Worm (Caenorhabditis elegans) whole organism, midembryonic: Measurements from ENCODE around the gene acox-1.5.
A peak's percentile ranks its signal among the peaks of the same experiment; 100 is the strongest.

Experiments used
- T22C8.4 ChIP-seq: fragments of 200-800 bp; sonication (Bioruptor generic); IDR thresholded peaks from 2 replicates; pipeline ENCODE4 v1.3.6; 2022; ENCODE audit warnings: missing genetic modification characterization, missing compliant biosample characterization
- cog-1 ChIP-seq: sonication (generic microtip); optimal IDR thresholded peaks from 2 replicates; lab custom pipeline; 2016; ENCODE audit warnings: missing genetic modification characterization, missing compliant biosample characterization
- flt-1 ChIP-seq: fragments of 200-800 bp; sonication (Bioruptor generic); IDR thresholded peaks from 2 replicates; pipeline ENCODE4 v1.3.6; 2022; ENCODE audit warnings: missing genetic modification characterization, missing compliant biosample characterization
- klf-2 ChIP-seq: fragments of 200-800 bp; sonication (Bioruptor generic); conservative IDR thresholded peaks from 2 replicates; pipeline ENCODE4 v1.3.6; 2022; ENCODE audit warnings: missing genetic modification reagents, missing genetic modification characterization, missing compliant biosample characterization
- med-1 ChIP-seq: sonication (generic microtip); optimal IDR thresholded peaks from 2 replicates; lab custom pipeline; 2017; ENCODE audit warnings: missing genetic modification characterization, mild to moderate bottlenecking, missing compliant biosample characterization, antibody characterized with exemption, missing genetic modification reagents; ENCODE audit not compliant: insufficient read depth
- ref-1 ChIP-seq: fragments of 200-800 bp; sonication (Bioruptor generic); conservative IDR thresholded peaks from 2 replicates; pipeline ENCODE4 v1.3.6; 2022; ENCODE audit warnings: missing genetic modification reagents, missing genetic modification characterization, missing compliant biosample characterization
- tab-1 ChIP-seq: fragments of 200-800 bp; sonication (Bioruptor generic); IDR thresholded peaks from 2 replicates; pipeline ENCODE4 v1.3.6; 2022; ENCODE audit warnings: missing genetic modification characterization, missing compliant biosample characterization
- ztf-23 ChIP-seq: fragments of 200-800 bp; sonication (Bioruptor generic); IDR thresholded peaks from 2 replicates; pipeline ENCODE4 v1.3.6; 2022; ENCODE audit warnings: missing genetic modification reagents, missing genetic modification characterization, missing compliant biosample characterization
- ztf-29 ChIP-seq: fragments of 200-800 bp; sonication (Bioruptor generic); IDR thresholded peaks from 2 replicates; pipeline ENCODE4 v1.3.6; 2022; ENCODE audit warnings: missing genetic modification reagents, missing genetic modification characterization, missing compliant biosample characterization

acox-1.5 gene

DNA sequence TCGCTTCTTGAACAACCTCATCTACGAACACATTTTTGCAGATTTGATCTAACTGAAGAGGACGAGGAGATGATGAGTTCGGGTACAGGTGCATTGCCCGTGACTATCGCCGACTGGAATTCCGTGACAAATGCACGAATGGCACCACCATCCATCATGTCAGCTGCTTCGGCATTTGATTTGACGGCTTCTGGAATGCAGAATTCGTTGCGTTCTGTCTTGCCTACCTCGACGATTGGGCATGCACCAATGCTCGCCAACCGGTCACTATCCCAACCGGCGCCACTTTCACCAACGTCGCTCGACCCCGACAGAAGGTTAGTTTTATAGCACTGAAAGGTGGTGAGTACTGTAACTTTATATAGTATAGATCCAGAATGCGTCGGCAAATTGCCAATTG is 31.5 kb upstream of the acox-1.5 start:
- TF ChIP-seq med-1 (GFP tag; lab: Kevin White, UChicago) (no peak), T22C8.4 (GFP tag; lab: Robert Waterston, UW) (no peak)

DNA sequence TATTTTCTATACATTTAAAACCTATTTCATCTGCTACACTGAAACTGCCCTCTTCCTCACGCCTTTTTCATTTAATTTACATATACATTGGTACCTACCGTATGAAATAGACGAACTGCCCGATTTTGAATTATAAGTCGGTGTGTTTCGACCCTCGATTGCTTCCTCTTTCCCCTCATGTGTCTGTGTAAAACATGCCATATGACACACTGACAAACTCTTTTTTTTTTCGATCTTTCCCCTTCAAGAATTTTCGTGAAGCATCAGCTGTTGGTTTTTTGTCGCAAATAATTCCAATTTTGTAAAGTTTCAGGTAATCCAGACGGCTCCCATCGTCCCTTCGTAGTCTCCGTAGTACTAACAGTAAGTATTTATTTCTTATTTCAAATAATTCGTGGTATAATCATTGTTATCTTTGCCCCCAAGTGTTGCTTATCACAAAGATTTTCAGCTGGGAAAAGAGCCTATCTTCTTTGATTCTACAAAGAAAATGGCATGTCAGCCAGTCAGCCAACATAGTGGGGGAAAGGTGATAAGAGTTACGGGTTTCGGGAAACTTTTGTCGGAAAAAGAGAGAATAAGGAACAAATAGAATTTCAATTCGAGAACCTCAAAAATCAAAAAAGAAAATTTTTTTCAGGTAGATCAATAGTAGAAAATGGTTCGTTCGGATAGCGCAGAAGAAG is 30.0 kb upstream of the acox-1.5 start:
- TF ChIP-seq ztf-29 (GFP tag; lab: Robert Waterston, UW) (no peak), tab-1 (no peak), klf-2 (GFP tag; lab: Robert Waterston, UW) (no peak), T22C8.4 (GFP tag; lab: Robert Waterston, UW) (no peak), med-1 (GFP tag; lab: Kevin White, UChicago) (no peak), flt-1 (GFP tag; lab: Robert Waterston, UW) (no peak), ztf-23 (GFP tag; lab: Robert Waterston, UW) (no peak), cog-1 (tag; lab: Kevin White, UChicago) (no peak), ref-1 (GFP tag; lab: Robert Waterston, UW) (no peak)

DNA sequence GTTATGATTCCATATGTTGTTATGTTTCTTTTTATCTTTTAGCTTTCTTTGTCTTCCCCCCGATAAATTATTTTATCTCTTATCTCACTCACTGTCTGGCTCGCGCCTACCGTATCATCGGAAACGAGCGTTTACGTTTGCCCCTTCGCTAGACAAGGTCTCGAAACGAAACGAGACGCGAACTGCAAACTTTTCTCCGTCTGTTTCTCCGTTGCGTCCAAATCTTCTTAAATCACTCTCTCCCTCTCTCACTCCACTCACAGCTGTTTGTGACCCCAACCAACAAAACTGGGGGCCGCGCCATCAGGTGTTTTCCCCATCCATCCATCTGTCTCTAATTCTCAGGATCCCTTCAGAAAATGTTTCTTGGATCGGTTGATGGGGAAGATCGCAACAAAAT is 28.2 kb upstream of the acox-1.5 start:
- TF ChIP-seq ztf-23 (GFP tag; lab: Robert Waterston, UW), result no peak
- TF ChIP-seq ref-1 (GFP tag; lab: Robert Waterston, UW), result no peak
- TF ChIP-seq klf-2 (GFP tag; lab: Robert Waterston, UW), result no peak
- TF ChIP-seq ztf-29 (GFP tag; lab: Robert Waterston, UW), result no peak
- no peak for TF ChIP-seq T22C8.4 (GFP tag; lab: Robert Waterston, UW)
- TF ChIP-seq cog-1 (tag; lab: Kevin White, UChicago), result no peak
- no peak for TF ChIP-seq med-1 (GFP tag; lab: Kevin White, UChicago)
- no peak for TF ChIP-seq tab-1
- TF ChIP-seq flt-1 (GFP tag; lab: Robert Waterston, UW), result no peak

DNA sequence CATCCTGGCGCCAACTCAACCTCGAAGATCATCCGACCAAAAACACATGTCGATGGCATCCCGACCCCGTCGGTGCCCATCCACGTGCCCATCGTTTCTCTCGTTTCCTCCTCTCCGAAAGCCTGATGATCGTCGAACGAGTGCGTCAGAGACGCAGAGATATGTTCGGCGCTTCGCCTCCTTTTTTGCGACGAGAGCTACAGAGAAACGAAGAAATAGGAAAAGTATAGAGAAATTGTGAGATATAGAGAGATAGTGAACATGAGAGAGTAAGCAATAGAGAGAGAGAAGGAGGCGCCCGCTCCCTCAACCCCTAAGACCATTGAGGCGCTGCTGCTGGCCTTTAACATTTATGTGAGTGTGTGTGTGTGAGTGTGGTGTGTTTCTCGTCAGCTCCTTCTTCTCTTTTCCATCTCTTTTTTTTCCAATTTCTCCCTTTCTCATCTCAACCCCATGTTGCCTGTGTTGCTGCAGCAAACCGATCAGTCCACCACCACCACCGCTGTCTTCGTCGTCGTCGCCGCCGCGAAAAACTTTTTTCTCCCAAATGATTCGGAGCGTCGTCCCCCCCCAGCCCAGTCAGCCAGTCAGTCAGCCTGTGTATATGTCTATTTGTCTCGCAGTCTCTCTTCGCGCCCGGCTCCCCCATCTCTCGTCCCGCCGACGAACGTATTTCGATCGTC is 27.2 kb upstream of the acox-1.5 start, which contains the start of gene hlh-11:
hlh-11 (plus strand) TSS at position 633 of the 683 bp plus-strand sequence.
- TF ChIP-seq flt-1 (GFP tag; lab: Robert Waterston, UW) (0 out of 2 replicates have a peak, but pooled peaks have one; percentile 8), T22C8.4 (GFP tag; lab: Robert Waterston, UW) (no peak), klf-2 (GFP tag; lab: Robert Waterston, UW) (0 out of 2 replicates have a peak, but pooled peaks have one; percentile 47)

DNA sequence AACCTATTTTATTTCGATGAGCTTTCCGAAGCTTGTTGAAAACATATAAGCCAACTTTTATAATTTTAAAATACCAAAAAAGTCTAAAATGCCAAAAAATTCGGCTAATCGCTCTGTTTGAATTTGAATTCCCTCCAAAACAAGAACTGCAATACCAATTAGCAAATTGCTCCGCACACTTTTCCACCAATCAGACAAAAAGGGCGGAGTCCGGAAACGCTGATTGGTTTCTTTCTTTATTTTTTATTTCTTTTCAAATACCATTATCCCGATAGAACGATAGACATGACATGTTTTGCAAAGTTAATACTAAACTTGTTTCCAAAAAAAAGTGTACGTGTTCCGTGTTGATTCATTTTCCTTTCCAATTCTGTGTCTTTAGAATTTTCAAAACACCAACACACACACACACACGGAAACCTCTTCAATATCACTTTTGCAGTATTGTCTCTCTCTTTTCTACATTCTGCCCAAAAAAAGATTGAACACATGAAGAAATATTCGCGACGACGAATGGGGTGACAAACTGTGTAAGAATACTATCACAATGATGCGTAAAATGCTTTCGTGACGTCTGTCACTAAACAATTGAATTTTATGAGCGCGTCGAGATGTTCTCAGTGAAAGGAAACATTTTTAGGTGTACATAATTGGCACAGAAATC is 25.7 kb upstream of the acox-1.5 start:
- no peak for TF ChIP-seq ztf-23 (GFP tag; lab: Robert Waterston, UW)
- TF ChIP-seq tab-1, result no peak
- no peak for TF ChIP-seq cog-1 (tag; lab: Kevin White, UChicago)

DNA sequence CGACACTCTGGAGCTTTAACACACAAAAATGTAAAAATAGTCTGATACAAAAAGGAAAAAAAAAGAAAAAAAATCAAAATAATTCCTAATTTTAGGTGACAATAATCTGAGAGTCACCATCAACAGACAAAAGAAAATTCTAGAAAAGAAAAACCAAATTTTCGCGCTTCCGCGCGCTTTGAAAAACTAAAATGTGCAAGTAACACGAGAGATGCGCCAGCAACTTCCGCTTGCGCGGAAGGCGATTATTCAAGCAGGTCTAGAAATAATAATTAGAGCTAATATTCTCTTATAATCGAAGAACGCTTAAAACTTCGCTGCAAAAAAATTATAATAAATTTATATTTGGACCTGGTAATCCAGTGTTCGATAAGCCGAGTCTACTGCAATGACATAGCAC is 24.9 kb upstream of the acox-1.5 start:
- TF ChIP-seq cog-1 (tag; lab: Kevin White, UChicago) (no peak), med-1 (GFP tag; lab: Kevin White, UChicago) (no peak), tab-1 (no peak), ztf-23 (GFP tag; lab: Robert Waterston, UW) (no peak), ref-1 (GFP tag; lab: Robert Waterston, UW) (no peak), ztf-29 (GFP tag; lab: Robert Waterston, UW) (no peak), flt-1 (GFP tag; lab: Robert Waterston, UW) (no peak), klf-2 (GFP tag; lab: Robert Waterston, UW) (no peak), T22C8.4 (GFP tag; lab: Robert Waterston, UW) (no peak)

DNA sequence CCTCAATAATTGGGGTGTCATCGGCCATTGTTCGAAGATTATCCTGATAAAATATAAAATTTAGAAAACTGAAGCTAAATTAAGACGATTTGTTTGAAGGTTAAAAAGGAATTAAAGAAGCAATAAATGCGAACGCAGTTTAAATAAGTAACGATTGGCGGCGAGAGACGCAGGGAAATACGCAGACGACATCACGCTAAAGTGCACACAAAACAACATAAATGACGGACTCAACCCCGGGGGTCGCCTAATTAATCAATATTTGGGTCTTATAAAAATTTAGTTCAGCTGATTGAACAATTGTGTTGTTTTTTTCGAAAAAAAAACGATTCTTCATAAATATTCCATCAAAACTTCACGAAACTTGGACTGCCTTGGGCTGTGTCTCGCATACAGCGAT is 24.4 kb upstream of the acox-1.5 start, which contains the start of gene hcp-3:
hcp-3 (minus strand) TSS at position 45 of the 400 bp plus-strand sequence.
- TF ChIP-seq ztf-23 (GFP tag; lab: Robert Waterston, UW) (no peak), T22C8.4 (GFP tag; lab: Robert Waterston, UW) (peak; percentile 85)

DNA sequence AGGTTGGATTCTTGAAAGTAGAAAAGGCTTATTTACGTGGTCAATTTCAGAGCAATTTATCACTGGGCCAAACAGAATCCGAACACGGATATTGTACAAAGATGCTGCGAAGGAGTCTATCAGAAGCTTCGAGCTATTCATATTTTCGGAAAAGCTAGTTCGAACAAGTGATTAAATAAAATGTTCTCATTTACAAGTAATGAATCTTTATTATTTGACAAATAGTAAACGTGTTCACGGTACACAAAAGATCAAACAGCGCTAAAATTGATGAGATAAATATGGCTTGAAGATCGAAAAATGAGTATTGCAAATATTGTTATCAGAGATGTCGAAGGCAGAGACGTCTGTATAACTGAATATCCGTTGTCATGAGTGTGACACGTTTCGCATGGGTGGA is 23.1 kb upstream of the acox-1.5 start:
- TF ChIP-seq med-1 (GFP tag; lab: Kevin White, UChicago), result no peak
- no peak for TF ChIP-seq cog-1 (tag; lab: Kevin White, UChicago)
- no peak for TF ChIP-seq klf-2 (GFP tag; lab: Robert Waterston, UW)
- no peak for TF ChIP-seq T22C8.4 (GFP tag; lab: Robert Waterston, UW)
- TF ChIP-seq flt-1 (GFP tag; lab: Robert Waterston, UW), result no peak
- TF ChIP-seq ref-1 (GFP tag; lab: Robert Waterston, UW), result no peak
- no peak for TF ChIP-seq tab-1
- no peak for TF ChIP-seq ztf-29 (GFP tag; lab: Robert Waterston, UW)
- no peak for TF ChIP-seq ztf-23 (GFP tag; lab: Robert Waterston, UW)

DNA sequence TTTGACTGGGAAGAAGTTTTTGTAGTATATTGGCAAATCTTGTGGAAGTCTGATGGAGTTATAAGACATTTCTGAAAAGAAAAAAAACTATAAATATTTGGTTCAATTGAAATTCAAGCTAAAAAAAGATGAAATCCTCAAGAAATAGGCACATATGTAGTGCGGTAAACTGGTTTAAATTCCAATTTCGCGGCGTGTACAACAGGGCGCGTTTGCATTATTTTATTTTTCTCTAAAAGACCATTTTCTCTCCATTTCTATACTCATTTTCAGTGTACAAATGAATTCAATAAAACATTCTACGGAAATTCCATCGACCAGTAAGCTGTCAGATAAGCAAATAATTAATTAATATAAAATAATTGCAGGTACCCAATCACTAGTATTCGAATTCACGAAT is 22.2 kb upstream of the acox-1.5 start, which contains the start of the genes pri-1 and F58A4.6:
pri-1 (minus strand) TSS at position 71 of the 400 bp plus-strand sequence.
F58A4.6 (plus strand) TSS at position 272 of the 400 bp plus-strand sequence.
- TF ChIP-seq flt-1 (GFP tag; lab: Robert Waterston, UW), result no peak
- no peak for TF ChIP-seq cog-1 (tag; lab: Kevin White, UChicago)
- no peak for TF ChIP-seq tab-1
- no peak for TF ChIP-seq ztf-29 (GFP tag; lab: Robert Waterston, UW)
- TF ChIP-seq ztf-23 (GFP tag; lab: Robert Waterston, UW), result no peak
- no peak for TF ChIP-seq T22C8.4 (GFP tag; lab: Robert Waterston, UW)
